Worm (Caenorhabditis elegans): ENCODE data around the gene nhr-199.

nhr-199 gene

ce11 chrV:15702263-15702662 lies 2.6 kb upstream of the nhr-199 start, which contains the start of gene nhr-53:
Gene nhr-53, minus strand, starts transcription at chrV:15702363.
- TF ChIP-seq lin-38 (GFP tag; IDR thresholded peaks at IDR 0.05) = no peak
- no peak for TF ChIP-seq nhr-11 (tag; optimal IDR thresholded peaks at IDR 0.05)
- no peak for TF ChIP-seq dpl-1 (GFP tag; optimal IDR thresholded peaks at IDR 0.05)
- no peak for TF ChIP-seq T26A8.4 (GFP tag; IDR thresholded peaks at IDR 0.05)
- no peak for TF ChIP-seq ceh-28 (tag; optimal IDR thresholded peaks at IDR 0.05)
- TF ChIP-seq Y105C5A.15 (GFP tag; IDR thresholded peaks at IDR 0.05) = no peak
- TF ChIP-seq lsy-2 (tag; optimal IDR thresholded peaks at IDR 0.05) = no peak
- no peak for TF ChIP-seq jun-1 (tag; optimal IDR thresholded peaks at IDR 0.05)

- TF ChIP-seq F26F4.8 (GFP tag; conservative IDR thresholded peaks at IDR 0.05) (no peak), saeg-2 (GFP tag; IDR thresholded peaks at IDR 0.05) (no peak), daf-8 (GFP tag; IDR thresholded peaks at IDR 0.05) (no peak), egl-27 (tag; optimal IDR thresholded peaks at IDR 0.05) (no peak), mep-1 (tag; optimal IDR thresholded peaks at IDR 0.05) (no peak), mxl-3 (GFP tag; optimal IDR thresholded peaks at IDR 0.05) (no peak), rbr-2 (tag; optimal IDR thresholded peaks at IDR 0.05) (no peak), fkh-10 (GFP tag; optimal IDR thresholded peaks at IDR 0.05) (no peak), lir-3 (tag; optimal IDR thresholded peaks at IDR 0.05) (no peak), php-3 (GFP tag; IDR thresholded peaks at IDR 0.05) (no peak), dmd-9 (GFP tag; IDR thresholded peaks at IDR 0.05) (no peak), lsy-2 (tag; optimal IDR thresholded peaks at IDR 0.05) (no peak), snpc-1.2 (GFP tag; IDR thresholded peaks at IDR 0.05) (no peak), lin-1 (GFP tag; IDR thresholded peaks at IDR 0.05) (no peak), ZK546.5 (tag; optimal IDR thresholded peaks at IDR 0.05) (no peak), aly-2 (tag; optimal IDR thresholded peaks at IDR 0.05) (no peak), F10B5.3 (tag; optimal IDR thresholded peaks at IDR 0.05) (no peak), nhr-6 (tag; optimal IDR thresholded peaks at IDR 0.05) (no peak)
Measured at ce11 chrV:15698099-15698498, 1.6 kb downstream of the nhr-199 start, which contains the start of gene srx-29. Gene srx-29, minus strand, starts transcription at chrV:15698199.

ce11 chrV:15693682-15694081 lies 6.0 kb downstream of the nhr-199 start, which contains the start of gene nhr-198:
Gene nhr-198, plus strand, starts transcription at chrV:15693994.
- TF ChIP-seq duxl-1 (tag; optimal IDR thresholded peaks at IDR 0.05; ENCODE audit: poor library complexity) (no peak), F49E8.2 (tag; optimal IDR thresholded peaks at IDR 0.05; ENCODE audit: borderline replicate concordance) (no peak), F26F4.8 (GFP tag; conservative IDR thresholded peaks at IDR 0.05) (no peak), rbr-2 (tag; optimal IDR thresholded peaks at IDR 0.05) (no peak), daf-19 (GFP tag; conservative IDR thresholded peaks at IDR 0.05) (no peak), dve-1 (tag; optimal IDR thresholded peaks at IDR 0.05; ENCODE audit: insufficient read depth) (no peak), php-3 (GFP tag; IDR thresholded peaks at IDR 0.05) (no peak), daf-12 (tag; optimal IDR thresholded peaks at IDR 0.05) (no peak), hlh-30 (tag; optimal IDR thresholded peaks at IDR 0.05; ENCODE audit: insufficient read depth) (no peak), ceh-82 (tag; optimal IDR thresholded peaks at IDR 0.05) (no peak)

ce11 chrV:15689952-15690351 lies 9.7 kb downstream of the nhr-199 start, which contains the start of gene nhr-268:
Gene nhr-268, plus strand, starts transcription at chrV:15690252.
- TF ChIP-seq lir-3 (tag; optimal IDR thresholded peaks at IDR 0.05) (no peak), nhr-41 (GFP tag; IDR thresholded peaks at IDR 0.05) (no peak), lin-29 (GFP tag; IDR thresholded peaks at IDR 0.05) (no peak), cey-2 (tag; optimal IDR thresholded peaks at IDR 0.05; ENCODE audit: borderline replicate concordance, insufficient read depth) (no peak), spr-1 (tag; optimal IDR thresholded peaks at IDR 0.05) (no peak), spr-3 (GFP tag; optimal IDR thresholded peaks at IDR 0.05) (no peak), nhr-102 (tag; optimal IDR thresholded peaks at IDR 0.05) (no peak), vab-7 (GFP tag; IDR thresholded peaks at IDR 0.05) (no peak), ztf-7 (tag; optimal IDR thresholded peaks at IDR 0.05) (no peak), R02D3.7 (tag; optimal IDR thresholded peaks at IDR 0.05) (no peak), daf-16 (GFP tag; optimal IDR thresholded peaks at IDR 0.05) (no peak), daf-16 (tag; optimal IDR thresholded peaks at IDR 0.05) (no peak), nhr-42 (GFP tag; IDR thresholded peaks at IDR 0.05) (no peak), hlh-30 (tag; optimal IDR thresholded peaks at IDR 0.05; ENCODE audit: insufficient read depth) (no peak), mxl-3 (GFP tag; optimal IDR thresholded peaks at IDR 0.05) (no peak), zip-2 (tag; optimal IDR thresholded peaks at IDR 0.05) (no peak), tra-1 (GFP tag; IDR thresholded peaks at IDR 0.05) (no peak), attf-4 (tag; optimal IDR thresholded peaks at IDR 0.05) (no peak), mes-2 (tag; optimal IDR thresholded peaks at IDR 0.05; ENCODE audit: poor library complexity, severe bottlenecking) (no peak)
